Fruit fly (Drosophila melanogaster) whole organism, embryonic: ENCODE measurements around the gene CG42449.

ENCODE experiments used
- Ada2b ChIP-seq: fragments of 200-800 bp; sonication (Bioruptor generic); IDR thresholded peaks from 2 replicates; pipeline ENCODE4 v1.3.6; 2022; ENCODE audit warnings: missing biosample characterization, missing genetic modification characterization
- Antp ChIP-seq: fragments of 200-800 bp; sonication (Bioruptor generic); optimal IDR thresholded peaks from 3 replicates; lab custom pipeline; 2016; ENCODE audit warnings: missing biosample characterization, missing genetic modification characterization
- BEAF-32 ChIP-seq: fragments of 200-800 bp; sonication (Bioruptor generic); optimal IDR thresholded peaks from 3 replicates; lab custom pipeline; 2017; ENCODE audit warnings: missing biosample characterization, missing genetic modification characterization, mild to moderate bottlenecking, moderate library complexity, missing genetic modification reagents
- CG10366 ChIP-seq: fragments of 200-800 bp; sonication (Bioruptor generic); IDR thresholded peaks from 2 replicates; pipeline ENCODE4 v1.3.6; 2022; ENCODE audit warnings: missing biosample characterization, missing genetic modification characterization
- CG10959 ChIP-seq: fragments of 200-800 bp; sonication (Bioruptor generic); IDR thresholded peaks from 2 replicates; pipeline ENCODE4 v1.3.6; 2022; ENCODE audit warnings: missing biosample characterization, missing genetic modification characterization
- CG11093 ChIP-seq: fragments of 200-800 bp; sonication (Bioruptor generic); IDR thresholded peaks from 3 replicates; pipeline ENCODE4 v1.3.6; 2022; ENCODE audit warnings: missing biosample characterization, missing genetic modification characterization
- CG12104 ChIP-seq: fragments of 200-800 bp; sonication (Bioruptor generic); optimal IDR thresholded peaks from 3 replicates; lab custom pipeline; 2016; ENCODE audit warnings: missing biosample characterization, missing genetic modification characterization
- CG12659 ChIP-seq: fragments of 200-800 bp; sonication (Bioruptor generic); optimal IDR thresholded peaks from 3 replicates; lab custom pipeline; 2017; ENCODE audit warnings: mild to moderate bottlenecking, missing biosample characterization, missing genetic modification reagents, missing genetic modification characterization
- CG13775 ChIP-seq: fragments of 200-800 bp; sonication (Bioruptor generic); optimal IDR thresholded peaks from 3 replicates; lab custom pipeline; 2017; ENCODE audit warnings: missing biosample characterization, mild to moderate bottlenecking, missing genetic modification characterization
- CG14441 ChIP-seq: fragments of 200-800 bp; sonication (Bioruptor generic); IDR thresholded peaks from 2 replicates; pipeline ENCODE4 v1.3.6; 2022; ENCODE audit warnings: missing biosample characterization, missing genetic modification characterization
- CG14667 ChIP-seq: fragments of 200-800 bp; sonication (Bioruptor generic); IDR thresholded peaks from 2 replicates; pipeline ENCODE4 v1.3.6; 2022; ENCODE audit warnings: missing biosample characterization, missing genetic modification characterization
- CG30020 ChIP-seq: fragments of 200-800 bp; optimal IDR thresholded peaks from 2 replicates; lab custom pipeline; 2019; ENCODE audit warnings: missing biosample characterization, mild to moderate bottlenecking, missing genetic modification characterization, moderate library complexity
- CG32532 ChIP-seq: fragments of 200-800 bp; sonication (Bioruptor generic); IDR thresholded peaks from 2 replicates; pipeline ENCODE4 v1.3.6; 2022; ENCODE audit warnings: missing biosample characterization, missing genetic modification characterization
- CG3838 ChIP-seq: fragments of 200-800 bp; sonication (Bioruptor generic); optimal IDR thresholded peaks from 3 replicates; lab custom pipeline; 2016; ENCODE audit warnings: missing biosample characterization, missing genetic modification characterization
- CG4328 ChIP-seq: fragments of 200-800 bp; sonication (Bioruptor generic); optimal IDR thresholded peaks from 3 replicates; lab custom pipeline; 2017; ENCODE audit warnings: missing biosample characterization, missing genetic modification reagents, missing genetic modification characterization
- CG6272 ChIP-seq: fragments of 200-800 bp; sonication (Bioruptor generic); IDR thresholded peaks from 2 replicates; pipeline ENCODE4 v1.3.6; 2022; ENCODE audit warnings: missing biosample characterization, missing genetic modification characterization
- CG6683 ChIP-seq: fragments of 200-800 bp; sonication (Bioruptor generic); optimal IDR thresholded peaks from 2 replicates; lab custom pipeline; 2017; ENCODE audit warnings: missing biosample characterization, mild to moderate bottlenecking, missing genetic modification characterization, missing genetic modification reagents
- CG6813 ChIP-seq: fragments of 200-800 bp; sonication (Bioruptor generic); optimal IDR thresholded peaks from 2 replicates; lab custom pipeline; 2017; ENCODE audit warnings: missing biosample characterization, missing genetic modification characterization, mild to moderate bottlenecking, moderate library complexity, missing genetic modification reagents
- CG7745 ChIP-seq: fragments of 200-800 bp; sonication (Bioruptor generic); optimal IDR thresholded peaks from 2 replicates; lab custom pipeline; 2018; ENCODE audit warnings: missing biosample characterization, mild to moderate bottlenecking, missing genetic modification characterization, moderate library complexity
- Camta ChIP-seq: fragments of 200-800 bp; sonication (Bioruptor generic); optimal IDR thresholded peaks from 2 replicates; lab custom pipeline; 2016; ENCODE audit warnings: missing biosample characterization, missing genetic modification characterization
- Dad ChIP-seq: fragments of 200-800 bp; sonication (Bioruptor generic); optimal IDR thresholded peaks from 3 replicates; lab custom pipeline; 2016; ENCODE audit warnings: missing biosample characterization, missing genetic modification characterization
- Dip2 ChIP-seq: fragments of 200-800 bp; sonication (Bioruptor generic); IDR thresholded peaks from 2 replicates; pipeline ENCODE4 v1.3.6; 2022; ENCODE audit warnings: missing biosample characterization, missing genetic modification characterization
- Dp ChIP-seq: fragments of 200-800 bp; sonication (Bioruptor generic); optimal IDR thresholded peaks from 2 replicates; lab custom pipeline; 2018; ENCODE audit warnings: missing biosample characterization, mild to moderate bottlenecking, missing genetic modification characterization, moderate library complexity
- HLH3B ChIP-seq: fragments of 200-800 bp; sonication (Bioruptor generic); IDR thresholded peaks from 2 replicates; pipeline ENCODE4 v1.3.6; 2022; ENCODE audit warnings: missing biosample characterization, missing genetic modification characterization
- Hmr ChIP-seq: fragments of 200-800 bp; sonication (Bioruptor generic); optimal IDR thresholded peaks from 3 replicates; lab custom pipeline; 2017; ENCODE audit warnings: mild to moderate bottlenecking, missing biosample characterization, missing genetic modification reagents, missing genetic modification characterization
- Meics ChIP-seq: fragments of 200-800 bp; sonication (Bioruptor generic); optimal IDR thresholded peaks from 2 replicates; lab custom pipeline; 2017; ENCODE audit warnings: missing biosample characterization, mild to moderate bottlenecking, missing genetic modification characterization
- Oaz ChIP-seq: fragments of 200-800 bp; sonication (Bioruptor generic); IDR thresholded peaks from 2 replicates; pipeline ENCODE4 v1.3.6; 2022; ENCODE audit warnings: missing biosample characterization, missing genetic modification characterization
- Sox102F ChIP-seq: fragments of 200-800 bp; sonication (Bioruptor generic); optimal IDR thresholded peaks from 2 replicates; lab custom pipeline; 2018; ENCODE audit warnings: missing biosample characterization, mild to moderate bottlenecking, missing genetic modification characterization, moderate library complexity
- Taf1 ChIP-seq: fragments of 200-800 bp; sonication (Bioruptor generic); IDR thresholded peaks from 2 replicates; pipeline ENCODE4 v1.3.6; 2022; ENCODE audit warnings: missing biosample characterization, missing genetic modification characterization
- Vsx1 ChIP-seq: fragments of 200-800 bp; sonication (Bioruptor generic); optimal IDR thresholded peaks from 2 replicates; lab custom pipeline; 2017; ENCODE audit warnings: missing biosample characterization, mild to moderate bottlenecking, missing genetic modification characterization, missing genetic modification reagents
- amos ChIP-seq: fragments of 200-800 bp; sonication (Bioruptor generic); IDR thresholded peaks from 2 replicates; pipeline ENCODE4 v1.3.6; 2022; ENCODE audit warnings: missing biosample characterization, missing genetic modification characterization; ENCODE audit not compliant: partially characterized antibody
- br ChIP-seq: fragments of >200 bp; optimal IDR thresholded peaks from 2 replicates; lab custom pipeline; 2017
- chn ChIP-seq: fragments of 200-800 bp; sonication (Bioruptor generic); optimal IDR thresholded peaks from 2 replicates; lab custom pipeline; 2016; ENCODE audit warnings: missing biosample characterization, missing genetic modification characterization
- crc ChIP-seq: fragments of 200-800 bp; sonication (Bioruptor generic); optimal IDR thresholded peaks from 2 replicates; lab custom pipeline; 2016; ENCODE audit warnings: missing biosample characterization, missing genetic modification characterization
- dati ChIP-seq: fragments of 200-800 bp; sonication (Bioruptor generic); IDR thresholded peaks from 2 replicates; pipeline ENCODE4 v1.3.6; 2022; ENCODE audit warnings: missing biosample characterization, missing genetic modification characterization
- dmrt11E ChIP-seq: fragments of 200-800 bp; sonication (Bioruptor generic); optimal IDR thresholded peaks from 3 replicates; lab custom pipeline; 2018; ENCODE audit warnings: missing biosample characterization, mild to moderate bottlenecking, missing genetic modification characterization, moderate library complexity
- en ChIP-seq: fragments of 200-800 bp; sonication (Bioruptor generic); optimal IDR thresholded peaks from 2 replicates; lab custom pipeline; 2016; ENCODE audit warnings: missing biosample characterization, missing genetic modification characterization
- gcm ChIP-seq: fragments of 200-800 bp; sonication (Bioruptor generic); optimal IDR thresholded peaks from 2 replicates; lab custom pipeline; 2019; ENCODE audit warnings: missing biosample characterization, mild to moderate bottlenecking, missing genetic modification characterization, moderate library complexity
- gro ChIP-seq: fragments of 200-800 bp; sonication (Bioruptor generic); optimal IDR thresholded peaks from 2 replicates; lab custom pipeline; 2016; ENCODE audit warnings: missing biosample characterization, missing genetic modification characterization
- gsb ChIP-seq: fragments of 200-800 bp; sonication (Bioruptor generic); IDR thresholded peaks from 2 replicates; pipeline ENCODE4 v1.3.6; 2022; ENCODE audit warnings: missing biosample characterization, missing genetic modification characterization
- kah ChIP-seq: fragments of 200-800 bp; sonication (Bioruptor generic); optimal IDR thresholded peaks from 2 replicates; lab custom pipeline; 2018; ENCODE audit warnings: missing biosample characterization, mild to moderate bottlenecking, missing genetic modification characterization
- kni ChIP-seq: fragments of 200-800 bp; sonication (Bioruptor generic); optimal IDR thresholded peaks from 3 replicates; lab custom pipeline; 2017; ENCODE audit warnings: mild to moderate bottlenecking, missing biosample characterization, missing genetic modification reagents, missing genetic modification characterization
- oc ChIP-seq: fragments of 200-800 bp; sonication (Bioruptor generic); optimal IDR thresholded peaks from 2 replicates; lab custom pipeline; 2018; ENCODE audit warnings: missing biosample characterization, mild to moderate bottlenecking, missing genetic modification characterization, moderate library complexity
- pzg ChIP-seq: fragments of 200-800 bp; sonication (Bioruptor generic); optimal IDR thresholded peaks from 3 replicates; lab custom pipeline; 2018; ENCODE audit warnings: missing biosample characterization, mild to moderate bottlenecking, missing genetic modification characterization, moderate library complexity
- schlank ChIP-seq: fragments of 200-800 bp; sonication (Bioruptor generic); optimal IDR thresholded peaks from 2 replicates; lab custom pipeline; 2018; ENCODE audit warnings: missing biosample characterization, mild to moderate bottlenecking, missing genetic modification characterization
- sim ChIP-seq: fragments of 200-800 bp; sonication (Bioruptor generic); IDR thresholded peaks from 2 replicates; pipeline ENCODE4 v1.3.6; 2022; ENCODE audit warnings: missing biosample characterization, missing genetic modification characterization
- sima ChIP-seq: fragments of 200-800 bp; sonication (Bioruptor generic); optimal IDR thresholded peaks from 2 replicates; lab custom pipeline; 2016; ENCODE audit warnings: missing biosample characterization, missing genetic modification characterization
- tup ChIP-seq: fragments of 200-800 bp; sonication (Bioruptor generic); optimal IDR thresholded peaks from 2 replicates; lab custom pipeline; 2016; ENCODE audit warnings: missing biosample characterization, mild to moderate bottlenecking, missing genetic modification characterization, moderate library complexity
- tx ChIP-seq: fragments of 200-800 bp; sonication (Bioruptor generic); optimal IDR thresholded peaks from 2 replicates; lab custom pipeline; 2016; ENCODE audit warnings: missing biosample characterization, missing genetic modification characterization
- zen ChIP-seq: fragments of 200-800 bp; sonication (Bioruptor generic); optimal IDR thresholded peaks from 3 replicates; lab custom pipeline; 2018; ENCODE audit warnings: missing biosample characterization, mild to moderate bottlenecking, missing genetic modification characterization, moderate library complexity
- zfh2 ChIP-seq: fragments of 200-800 bp; sonication (Bioruptor generic); optimal IDR thresholded peaks from 2 replicates; lab custom pipeline; 2016; ENCODE audit warnings: missing biosample characterization, missing genetic modification characterization

Gene CG42449

dm6 chrX:5638588-5638987 lies 44.5 kb upstream of the CG42449 start (continued):
- peak; percentile 40 for TF ChIP-seq CG6813 (GFP tag; lab: Kevin White, UChicago)
- TF ChIP-seq tx (GFP tag; lab: Kevin White, UChicago) = peak; percentile 40
- TF ChIP-seq Antp (GFP tag; lab: Kevin White, UChicago) = peak; percentile 70
- TF ChIP-seq CG12659 (GFP tag; lab: Kevin White, UChicago) = peak; percentile 35
- TF ChIP-seq Ada2b (GFP tag; lab: Robert Waterston, UW) = peak; percentile 53; the same call in 1 of the 2 replicates
- no peak for TF ChIP-seq gcm (GFP tag; lab: Kevin White, UChicago)
- TF ChIP-seq CG4328 (GFP tag; lab: Kevin White, UChicago) = no peak
- TF ChIP-seq CG6272 (GFP tag; lab: Robert Waterston, UW) = 0 out of 2 replicates have a peak, but pooled peaks have one; percentile 23
- TF ChIP-seq kah = no peak
- TF ChIP-seq CG12104 (GFP tag; lab: Kevin White, UChicago) = no peak
- peak; percentile 44 for TF ChIP-seq gro (GFP tag; lab: Kevin White, UChicago)
- TF ChIP-seq CG32532 (GFP tag; lab: Robert Waterston, UW) = peak; percentile 75
- TF ChIP-seq CG14667 (GFP tag; lab: Robert Waterston, UW) = peak; percentile 53
- TF ChIP-seq Sox102F (GFP tag; lab: Kevin White, UChicago) = peak; percentile 59
- TF ChIP-seq Taf1 (GFP tag; lab: Robert Waterston, UW) = peak; percentile 37; the same call in 1 of the 2 replicates
- TF ChIP-seq tup (GFP tag; lab: Kevin White, UChicago) = peak; percentile 9
- TF ChIP-seq chn (GFP tag; lab: Kevin White, UChicago) = peak; percentile 43
- peak; percentile 64 for TF ChIP-seq Meics
- TF ChIP-seq Dp (GFP tag; lab: Kevin White, UChicago) = no peak
- TF ChIP-seq CG30020 (tag; lab: Kevin White, UChicago) = no peak
- TF ChIP-seq CG11093 = no peak; the same call in 2 of the 3 replicates
- TF ChIP-seq sima = no peak
- no peak for TF ChIP-seq pzg (GFP tag; lab: Kevin White, UChicago)
- TF ChIP-seq Oaz (GFP tag; lab: Robert Waterston, UW) = 0 out of 2 replicates have a peak, but pooled peaks have one; percentile 19
- no peak for TF ChIP-seq Vsx1
- TF ChIP-seq CG6683 (GFP tag; lab: Kevin White, UChicago) = peak; percentile 32
- no peak for TF ChIP-seq CG3838 (GFP tag; lab: Kevin White, UChicago)
- no peak for TF ChIP-seq br (lab: Kevin White, UChicago)
- TF ChIP-seq Dad = no peak
- no peak for TF ChIP-seq gsb (GFP tag; lab: Robert Waterston, UW)
- TF ChIP-seq CG14441 = peak; percentile 68
- no peak for TF ChIP-seq sim (GFP tag; lab: Robert Waterston, UW)
- TF ChIP-seq amos (GFP tag; lab: Robert Waterston, UW) = no peak
- TF ChIP-seq zfh2 (GFP tag; lab: Kevin White, UChicago) = peak; percentile 42
- no peak for TF ChIP-seq Camta
- peak; percentile 78 for TF ChIP-seq HLH3B (GFP tag; lab: Robert Waterston, UW)
- peak; percentile 35 for TF ChIP-seq schlank
- TF ChIP-seq Dip2 (GFP tag; lab: Robert Waterston, UW) = no peak
- TF ChIP-seq oc = peak; percentile 12
- TF ChIP-seq CG10366 = peak; percentile 57; the same call in 1 of the 2 replicates
- TF ChIP-seq CG13775 (GFP tag; lab: Kevin White, UChicago) = no peak
- TF ChIP-seq Hmr (GFP tag; lab: Kevin White, UChicago) = peak; percentile 58
- peak; percentile 53 for TF ChIP-seq dmrt11E (tag; lab: Kevin White, UChicago)
- TF ChIP-seq CG7745 (tag; lab: Kevin White, UChicago) = no peak
- TF ChIP-seq zen (tag; lab: Kevin White, UChicago) = no peak
- no peak for TF ChIP-seq en
- peak; percentile 45; the same call in 1 of the 2 replicates for TF ChIP-seq CG10959 (GFP tag; lab: Robert Waterston, UW)
- TF ChIP-seq crc (GFP tag; lab: Kevin White, UChicago) = no peak
- no peak for TF ChIP-seq kni (GFP tag; lab: Kevin White, UChicago)
- no peak for TF ChIP-seq BEAF-32
- TF ChIP-seq dati (GFP tag; lab: Robert Waterston, UW) = peak; percentile 63
